Worm (Caenorhabditis elegans) whole organism, mixed stage, embryonic: ENCODE results near the gene R144.3.
"Not testable (repeated sequence)": the region's sequence is repeated elsewhere in the genome, so short reads cannot be mapped to it uniquely, and the experiment has no call there.

ENCODE experiments used
- M03D4.4 ChIP-seq: sonication (generic microtip); optimal IDR thresholded peaks from 2 replicates; lab custom pipeline; 2017; ENCODE audit warnings: mild to moderate bottlenecking, missing genetic modification characterization, missing compliant biosample characterization
- bed-3 ChIP-seq: fragments of 200-800 bp; sonication (Bioruptor generic); optimal IDR thresholded peaks from 3 replicates; lab custom pipeline; 2018; ENCODE audit warnings: mild to moderate bottlenecking, missing genetic modification characterization, moderate library complexity, missing compliant biosample characterization
- blmp-1 ChIP-seq: fragments of 150-350 bp; optimal IDR thresholded peaks from 2 replicates; lab custom pipeline; 2014; ENCODE audit warnings: missing biosample characterization, missing genetic modification characterization
- ceh-39 ChIP-seq: fragments of 150-350 bp; optimal IDR thresholded peaks from 2 replicates; lab custom pipeline; 2014; ENCODE audit warnings: missing biosample characterization, missing genetic modification characterization
- ceh-43 ChIP-seq: fragments of 200-800 bp; sonication (Bioruptor generic); optimal IDR thresholded peaks from 2 replicates; lab custom pipeline; 2018; ENCODE audit warnings: mild to moderate bottlenecking, missing genetic modification characterization, moderate library complexity, missing compliant biosample characterization
- ceh-83 ChIP-seq: fragments of 200-800 bp; sonication (Bioruptor generic); optimal IDR thresholded peaks from 2 replicates; lab custom pipeline; 2018; ENCODE audit warnings: mild to moderate bottlenecking, missing genetic modification characterization, missing compliant biosample characterization
- ces-1 ChIP-seq: fragments of 150-350 bp; optimal IDR thresholded peaks from 2 replicates; lab custom pipeline; 2014; ENCODE audit warnings: missing biosample characterization, missing genetic modification reagents, missing genetic modification characterization
- cnd-1 ChIP-seq: fragments of 200-800 bp; sonication (Bioruptor generic); optimal IDR thresholded peaks from 2 replicates; lab custom pipeline; 2018; ENCODE audit warnings: mild to moderate bottlenecking, missing genetic modification characterization, missing compliant biosample characterization
- drap-1 ChIP-seq: fragments of 200-800 bp; sonication (Bioruptor generic); optimal IDR thresholded peaks from 3 replicates; lab custom pipeline; 2018; ENCODE audit warnings: mild to moderate bottlenecking, missing genetic modification characterization, missing compliant biosample characterization
- elt-3 ChIP-seq: fragments of 150-350 bp; optimal IDR thresholded peaks from 2 replicates; lab custom pipeline; 2014; ENCODE audit warnings: missing biosample characterization, missing genetic modification characterization
- flh-1 ChIP-seq: fragments of 200-800 bp; sonication (Bioruptor generic); optimal IDR thresholded peaks from 2 replicates; lab custom pipeline; 2018; ENCODE audit warnings: mild to moderate bottlenecking, missing genetic modification characterization, moderate library complexity, missing compliant biosample characterization
- ham-2 ChIP-seq: fragments of 200-800 bp; sonication (Bioruptor generic); optimal IDR thresholded peaks from 2 replicates; lab custom pipeline; 2018; ENCODE audit warnings: mild to moderate bottlenecking, missing genetic modification characterization, missing compliant biosample characterization
- hlh-1 ChIP-seq: fragments of 150-350 bp; optimal IDR thresholded peaks from 2 replicates; lab custom pipeline; 2014; ENCODE audit warnings: missing biosample characterization, missing genetic modification reagents, missing genetic modification characterization
- lin-13 ChIP-seq: fragments of 150-350 bp; optimal IDR thresholded peaks from 2 replicates; lab custom pipeline; 2014; ENCODE audit warnings: missing biosample characterization, missing genetic modification characterization
- lin-32 ChIP-seq: fragments of 200-800 bp; sonication (Bioruptor generic); optimal IDR thresholded peaks from 2 replicates; lab custom pipeline; 2018; ENCODE audit warnings: mild to moderate bottlenecking, missing genetic modification characterization, missing compliant biosample characterization
- lsy-2 ChIP-seq: fragments of 150-350 bp; optimal IDR thresholded peaks from 2 replicates; lab custom pipeline; 2014; ENCODE audit warnings: missing biosample characterization, missing genetic modification characterization
- mep-1 ChIP-seq: fragments of 150-350 bp; optimal IDR thresholded peaks from 2 replicates; lab custom pipeline; 2017; ENCODE audit warnings: missing biosample characterization, missing genetic modification reagents, missing genetic modification characterization, inconsistent platforms
- mls-2 ChIP-seq: sonication (generic microtip); optimal IDR thresholded peaks from 2 replicates; lab custom pipeline; 2016; ENCODE audit warnings: mild to moderate bottlenecking, missing genetic modification characterization, moderate library complexity, missing compliant biosample characterization
- nhr-12 ChIP-seq: fragments of 150-350 bp; optimal IDR thresholded peaks from 2 replicates; lab custom pipeline; 2014; ENCODE audit warnings: missing biosample characterization, missing genetic modification characterization
- nhr-2 ChIP-seq: fragments of 150-350 bp; optimal IDR thresholded peaks from 2 replicates; lab custom pipeline; 2014; ENCODE audit warnings: missing biosample characterization, missing genetic modification characterization
- nhr-28 ChIP-seq: fragments of 150-350 bp; optimal IDR thresholded peaks from 2 replicates; lab custom pipeline; 2014; ENCODE audit warnings: missing biosample characterization, missing genetic modification characterization
- nhr-76 ChIP-seq: sonication (generic microtip); optimal IDR thresholded peaks from 2 replicates; lab custom pipeline; 2017; ENCODE audit warnings: missing biosample characterization, missing genetic modification characterization
- pha-4 ChIP-seq: fragments of 150-350 bp; optimal IDR thresholded peaks from 2 replicates; lab custom pipeline; 2018; ENCODE audit warnings: missing biosample characterization, missing genetic modification reagents, missing genetic modification characterization
- sem-2 ChIP-seq: fragments of 200-800 bp; sonication (Bioruptor generic); optimal IDR thresholded peaks from 2 replicates; lab custom pipeline; 2018; ENCODE audit warnings: mild to moderate bottlenecking, missing genetic modification characterization, missing compliant biosample characterization
- sptf-1 ChIP-seq: sonication (generic microtip); optimal IDR thresholded peaks from 2 replicates; lab custom pipeline; 2017; ENCODE audit warnings: mild to moderate bottlenecking, missing genetic modification characterization, moderate library complexity, missing compliant biosample characterization
- tbx-8 ChIP-seq: fragments of 200-800 bp; sonication (Bioruptor generic); optimal IDR thresholded peaks from 2 replicates; lab custom pipeline; 2018; ENCODE audit warnings: mild to moderate bottlenecking, missing genetic modification characterization, moderate library complexity, missing compliant biosample characterization
- unc-120 ChIP-seq: sonication (generic microtip); optimal IDR thresholded peaks from 2 replicates; lab custom pipeline; 2017; ENCODE audit warnings: missing genetic modification characterization, missing compliant biosample characterization; ENCODE audit not compliant: poor library complexity, severe bottlenecking
- unc-39 ChIP-seq: fragments of 150-350 bp; optimal IDR thresholded peaks from 2 replicates; lab custom pipeline; 2014; ENCODE audit warnings: missing biosample characterization, missing genetic modification characterization
- unc-62 ChIP-seq: fragments of 150-350 bp; optimal IDR thresholded peaks from 2 replicates; lab custom pipeline; 2014; ENCODE audit warnings: missing biosample characterization, missing genetic modification reagents, missing genetic modification characterization
- zip-8 ChIP-seq: fragments of 150-350 bp; optimal IDR thresholded peaks from 2 replicates; lab custom pipeline; 2014; ENCODE audit warnings: missing biosample characterization, missing genetic modification characterization

R144.3 gene

ce11 chrIII:5047175-5047574, 25.4 kb downstream of the R144.3 start, which contains the start of gene txbp-3:
Gene txbp-3 (minus strand): TSS chrIII:5047459.
- TF ChIP-seq ham-2 (GFP tag; lab: Kevin White, UChicago) (no peak), mep-1 (tag; lab: Kevin White, UChicago) (peak; percentile 63), ces-1 (GFP tag; lab: Kevin White, UChicago) (peak; percentile 91)

- TF ChIP-seq mls-2 (tag; lab: Kevin White, UChicago) (no peak), sem-2 (GFP tag; lab: Kevin White, UChicago) (no peak), mep-1 (tag; lab: Kevin White, UChicago) (no peak), zip-8 (tag; lab: Kevin White, UChicago) (no peak), drap-1 (GFP tag; lab: Kevin White, UChicago) (no peak), ceh-39 (tag; lab: Kevin White, UChicago) (no peak), M03D4.4 (tag; lab: Kevin White, UChicago) (no peak), nhr-2 (tag; lab: Kevin White, UChicago) (no peak), bed-3 (GFP tag; lab: Kevin White, UChicago) (no peak), pha-4 (no peak), elt-3 (tag; lab: Kevin White, UChicago) (no peak), sptf-1 (no peak), lin-32 (GFP tag; lab: Kevin White, UChicago) (no peak), lin-13 (no peak), ceh-83 (GFP tag; lab: Kevin White, UChicago) (no peak), unc-62 (GFP tag; lab: Kevin White, UChicago) (no peak), blmp-1 (tag; lab: Kevin White, UChicago) (no peak), lsy-2 (tag; lab: Kevin White, UChicago) (no peak), ceh-43 (GFP tag; lab: Kevin White, UChicago) (no peak)
Observed at ce11 chrIII:5047740-5048139, 26.0 kb downstream of the R144.3 start, which contains the start of gene C45G9.5. Gene C45G9.5 (plus strand): TSS chrIII:5048117.

- TF ChIP-seq sem-2 (GFP tag; lab: Kevin White, UChicago) = no peak
- TF ChIP-seq lsy-2 (tag; lab: Kevin White, UChicago) = no peak
- no peak for TF ChIP-seq bed-3 (GFP tag; lab: Kevin White, UChicago)
- TF ChIP-seq lin-32 (GFP tag; lab: Kevin White, UChicago) = no peak
- TF ChIP-seq ceh-39 (tag; lab: Kevin White, UChicago) = no peak
- TF ChIP-seq nhr-12 (tag; lab: Kevin White, UChicago) = no peak
- no peak for TF ChIP-seq cnd-1 (tag; lab: Kevin White, UChicago)
- TF ChIP-seq ces-1 (GFP tag; lab: Kevin White, UChicago) = no peak
- TF ChIP-seq unc-39 (tag; lab: Kevin White, UChicago) = no peak
- TF ChIP-seq ham-2 (GFP tag; lab: Kevin White, UChicago) = no peak
- no peak for TF ChIP-seq sptf-1
- TF ChIP-seq blmp-1 (tag; lab: Kevin White, UChicago) = no peak
- TF ChIP-seq ceh-43 (GFP tag; lab: Kevin White, UChicago) = no peak
- TF ChIP-seq nhr-28 = no peak
- TF ChIP-seq mep-1 (tag; lab: Kevin White, UChicago) = no peak
- no peak for TF ChIP-seq hlh-1
- no peak for TF ChIP-seq tbx-8 (GFP tag; lab: Kevin White, UChicago)
- TF ChIP-seq zip-8 (tag; lab: Kevin White, UChicago) = no peak
- TF ChIP-seq nhr-2 (tag; lab: Kevin White, UChicago) = no peak
- TF ChIP-seq, all 35 proteins: peak for 0
Observed at ce11 chrIII:5051949-5052348, 30.2 kb downstream of the R144.3 start, which contains the start of gene C45G9.15. Gene C45G9.15 (minus strand): TSS chrIII:5052049.

- TF ChIP-seq pha-4 = no peak
- TF ChIP-seq lin-32 (GFP tag; lab: Kevin White, UChicago) = no peak
- TF ChIP-seq ham-2 (GFP tag; lab: Kevin White, UChicago) = no peak
- no peak for TF ChIP-seq nhr-12 (tag; lab: Kevin White, UChicago)
Observed at ce11 chrIII:5053541-5053940, 31.8 kb downstream of the R144.3 start, which contains the start of gene C45G9.8. Gene C45G9.8 (minus strand): TSS chrIII:5053641.

- not testable (repeated sequence) for TF ChIP-seq cnd-1 (tag; lab: Kevin White, UChicago); lin-13; pha-4
Observed at ce11 chrIII:5055709-5056108, 33.9 kb downstream of the R144.3 start, which contains the start of gene C45G9.9. Gene C45G9.9 (minus strand): TSS chrIII:5055809.

ce11 chrIII:5061798-5062197, 40.0 kb downstream of the R144.3 start, which contains the start of gene C45G9.10:
Gene C45G9.10 (minus strand): TSS chrIII:5061898.
- TF ChIP-seq lsy-2 (tag; lab: Kevin White, UChicago) (no peak), tbx-8 (GFP tag; lab: Kevin White, UChicago) (no peak), zip-8 (tag; lab: Kevin White, UChicago) (no peak), drap-1 (GFP tag; lab: Kevin White, UChicago) (no peak), flh-1 (GFP tag; lab: Kevin White, UChicago) (no peak), unc-62 (GFP tag; lab: Kevin White, UChicago) (no peak), ces-1 (GFP tag; lab: Kevin White, UChicago) (no peak), unc-120 (tag; lab: Kevin White, UChicago) (no peak), mls-2 (tag; lab: Kevin White, UChicago) (no peak), nhr-76 (tag; lab: Kevin White, UChicago) (no peak), pha-4 (no peak), elt-3 (tag; lab: Kevin White, UChicago) (no peak), sptf-1 (no peak), nhr-2 (tag; lab: Kevin White, UChicago) (no peak)
